Worm (Caenorhabditis elegans) whole organism, L4 larva: ENCODE results near the gene AC3.5.

Experiments used
- F10B5.3 ChIP-seq: sonication (generic microtip); optimal IDR thresholded peaks from 2 replicates; lab custom pipeline; 2016; ENCODE audit warnings: mild to moderate bottlenecking, missing genetic modification characterization, missing compliant biosample characterization
- T20F7.1 ChIP-seq: fragments of 200-800 bp; sonication (Bioruptor generic); optimal IDR thresholded peaks from 2 replicates; lab custom pipeline; 2018; ENCODE audit warnings: mild to moderate bottlenecking, missing genetic modification characterization, missing compliant biosample characterization
- T26A8.4 ChIP-seq: fragments of 200-800 bp; sonication (Bioruptor generic); IDR thresholded peaks from 2 replicates; pipeline ENCODE4 v1.3.6; 2022; ENCODE audit warnings: missing genetic modification characterization, missing compliant biosample characterization
- Y5F2A.4 ChIP-seq: fragments of 200-800 bp; sonication (Bioruptor generic); optimal IDR thresholded peaks from 2 replicates; lab custom pipeline; 2018; ENCODE audit warnings: mild to moderate bottlenecking, missing genetic modification characterization, missing compliant biosample characterization
- ZK546.5 ChIP-seq, 2 experiments: sonication (generic microtip); optimal IDR thresholded peaks; 2 replicates each; lab custom pipeline; 2017; ENCODE audit warnings: missing biosample characterization in 2 of 2, missing genetic modification characterization in 2 of 2
- aha-1 ChIP-seq: fragments of 150-350 bp; peaks from one replicate; lab custom pipeline; 2014; ENCODE audit warnings: missing biosample characterization, missing genetic modification characterization
- ama-1 ChIP-seq: fragments of 150-350 bp; optimal IDR thresholded peaks from 2 replicates; lab custom pipeline; 2014; ENCODE audit warnings: inconsistent platforms, mixed read lengths
- arid-1 ChIP-seq: fragments of 200-800 bp; sonication (Bioruptor generic); conservative IDR thresholded peaks from 2 replicates; pipeline ENCODE4 v1.3.6; 2022; ENCODE audit warnings: missing genetic modification reagents, missing genetic modification characterization, missing compliant biosample characterization
- ceh-20 ChIP-seq: fragments of 200-800 bp; sonication (Bioruptor generic); IDR thresholded peaks from 2 replicates; pipeline ENCODE4 v1.3.6; 2022; ENCODE audit warnings: missing genetic modification reagents, missing genetic modification characterization, missing compliant biosample characterization
- ceh-62 ChIP-seq: sonication (generic microtip); optimal IDR thresholded peaks from 2 replicates; lab custom pipeline; 2017; ENCODE audit warnings: missing biosample characterization, missing genetic modification characterization
- ceh-82 ChIP-seq: sonication (generic microtip); optimal IDR thresholded peaks from 2 replicates; lab custom pipeline; 2017; ENCODE audit warnings: missing biosample characterization, missing genetic modification characterization
- ces-1 ChIP-seq: fragments of 150-350 bp; sonication (generic microtip); optimal IDR thresholded peaks from 4 replicates; lab custom pipeline; 2014; ENCODE audit warnings: missing biosample characterization, missing genetic modification reagents, missing genetic modification characterization
- daf-16 ChIP-seq, 3 experiments: sonication (generic microtip); optimal IDR thresholded peaks; 2 replicates each; lab custom pipeline; 2016 to 2017; ENCODE audit warnings: missing genetic modification characterization in 3 of 3, missing genetic modification reagents in 3 of 3, mild to moderate bottlenecking in 2 of 3, missing compliant biosample characterization in 2 of 3, missing biosample characterization in 1 of 3, moderate library complexity in 1 of 3
- daf-8 ChIP-seq: fragments of 200-800 bp; sonication (Bioruptor generic); IDR thresholded peaks from 2 replicates; pipeline ENCODE4 v1.3.6; 2022; ENCODE audit warnings: missing genetic modification characterization, missing compliant biosample characterization
- dmd-6 ChIP-seq: fragments of 200-800 bp; sonication (Bioruptor generic); IDR thresholded peaks from 2 replicates; pipeline ENCODE4 v1.3.6; 2022; ENCODE audit warnings: missing genetic modification reagents, missing genetic modification characterization, missing compliant biosample characterization
- dmd-9 ChIP-seq: fragments of 200-800 bp; sonication (Bioruptor generic); IDR thresholded peaks from 2 replicates; pipeline ENCODE4 v1.3.6; 2022; ENCODE audit warnings: missing genetic modification reagents, missing genetic modification characterization, missing compliant biosample characterization
- duxl-1 ChIP-seq: sonication (generic microtip); optimal IDR thresholded peaks from 2 replicates; lab custom pipeline; 2016; ENCODE audit warnings: mild to moderate bottlenecking, missing genetic modification characterization, moderate library complexity, missing compliant biosample characterization; ENCODE audit not compliant: poor library complexity
- dve-1 ChIP-seq: sonication (generic microtip); optimal IDR thresholded peaks from 2 replicates; lab custom pipeline; 2017; ENCODE audit warnings: antibody characterized with exemption, mild to moderate bottlenecking, missing genetic modification characterization, missing compliant biosample characterization; ENCODE audit not compliant: insufficient read depth
- egl-43 ChIP-seq: fragments of 200-800 bp; sonication (Bioruptor generic); IDR thresholded peaks from 2 replicates; pipeline ENCODE4 v1.3.6; 2022; ENCODE audit warnings: missing genetic modification reagents, missing genetic modification characterization, missing compliant biosample characterization
- hif-1 ChIP-seq, 2 experiments: sonication (generic microtip); optimal IDR thresholded peaks; 2 replicates each; lab custom pipeline; 2016 to 2017; ENCODE audit warnings: missing compliant biosample characterization in 2 of 2, missing genetic modification characterization in 2 of 2, missing genetic modification reagents in 2 of 2, missing genotype in 2 of 2, mild to moderate bottlenecking in 1 of 2
- hlh-11 ChIP-seq: fragments of 200-800 bp; sonication (Bioruptor generic); optimal IDR thresholded peaks from 2 replicates; lab custom pipeline; 2018; ENCODE audit warnings: mild to moderate bottlenecking, missing genetic modification characterization, missing compliant biosample characterization
- lin-1 ChIP-seq: fragments of 200-800 bp; sonication (Bioruptor generic); IDR thresholded peaks from 2 replicates; pipeline ENCODE4 v1.3.6; 2022; ENCODE audit warnings: missing genetic modification reagents, missing genetic modification characterization, missing compliant biosample characterization
- lin-13 ChIP-seq: fragments of 150-350 bp; optimal IDR thresholded peaks from 2 replicates; lab custom pipeline; 2014; ENCODE audit warnings: missing biosample characterization, missing genetic modification reagents, missing genetic modification characterization
- lin-15B ChIP-seq: fragments of 150-350 bp; sonication (generic microtip); optimal IDR thresholded peaks from 3 replicates; lab custom pipeline; 2014; ENCODE audit warnings: missing biosample characterization, missing genetic modification characterization
- lin-39 ChIP-seq: fragments of 150-350 bp; optimal IDR thresholded peaks from 2 replicates; lab custom pipeline; 2014; ENCODE audit warnings: missing biosample characterization, missing genetic modification reagents, missing genetic modification characterization
- lir-3 ChIP-seq: sonication (generic microtip); optimal IDR thresholded peaks from 2 replicates; lab custom pipeline; 2016; ENCODE audit warnings: mild to moderate bottlenecking, missing genetic modification characterization, missing compliant biosample characterization
- lsy-2 ChIP-seq, 2 experiments: fragments of 150-350 bp in 1 of 2; sonication (generic microtip) in 1 of 2; optimal IDR thresholded peaks; 2 replicates each; lab custom pipeline; 2014 to 2017; ENCODE audit warnings: missing biosample characterization in 2 of 2, missing genetic modification characterization in 2 of 2
- madf-5 ChIP-seq, 2 experiments: fragments of 200-800 bp; sonication (Bioruptor generic); IDR thresholded peaks; 2 replicates each; pipeline ENCODE4 v1.3.6; 2022; ENCODE audit warnings: missing compliant biosample characterization in 2 of 2, missing genetic modification characterization in 2 of 2
- mdl-1 ChIP-seq, 2 experiments: fragments of 150-350 bp in 1 of 2; sonication (generic microtip) in 1 of 2; optimal IDR thresholded peaks; 2 replicates each; lab custom pipeline; 2014 to 2017; ENCODE audit warnings: missing biosample characterization in 2 of 2, missing genetic modification characterization in 2 of 2
- mxl-2 ChIP-seq: fragments of 200-800 bp; sonication (Bioruptor generic); conservative IDR thresholded peaks from 2 replicates; pipeline ENCODE4 v1.3.6; 2022; ENCODE audit warnings: missing genetic modification reagents, missing genetic modification characterization, missing compliant biosample characterization
- mxl-3 ChIP-seq: fragments of 200-800 bp; sonication (Bioruptor generic); optimal IDR thresholded peaks from 2 replicates; lab custom pipeline; 2018; ENCODE audit warnings: mild to moderate bottlenecking, missing genetic modification characterization, missing compliant biosample characterization
- nhr-25 ChIP-seq: sonication (generic microtip); optimal IDR thresholded peaks from 2 replicates; lab custom pipeline; 2017; ENCODE audit warnings: missing genetic modification characterization, mild to moderate bottlenecking, missing compliant biosample characterization, antibody characterized with exemption, moderate library complexity, borderline replicate concordance; ENCODE audit not compliant: insufficient read depth
- nhr-28 ChIP-seq: fragments of 150-350 bp; optimal IDR thresholded peaks from 2 replicates; lab custom pipeline; 2014; ENCODE audit warnings: missing biosample characterization, missing genetic modification characterization
- nhr-77 ChIP-seq: fragments of 150-350 bp; optimal IDR thresholded peaks from 2 replicates; lab custom pipeline; 2014; ENCODE audit warnings: missing biosample characterization, missing genetic modification characterization
- php-3 ChIP-seq: fragments of 200-800 bp; sonication (Bioruptor generic); IDR thresholded peaks from 2 replicates; pipeline ENCODE4 v1.3.6; 2022; ENCODE audit warnings: missing genetic modification reagents, missing genetic modification characterization, missing compliant biosample characterization
- snpc-1.2 ChIP-seq: fragments of 200-800 bp; sonication (Bioruptor generic); IDR thresholded peaks from 2 replicates; pipeline ENCODE4 v1.3.6; 2022; ENCODE audit warnings: missing genetic modification reagents, missing genetic modification characterization, missing compliant biosample characterization
- snpc-4 ChIP-seq: fragments of 150-350 bp; optimal IDR thresholded peaks from 2 replicates; lab custom pipeline; 2014; ENCODE audit warnings: missing biosample characterization, missing genetic modification characterization
- spr-1 ChIP-seq: sonication (generic microtip); optimal IDR thresholded peaks from 2 replicates; lab custom pipeline; 2016; ENCODE audit warnings: mild to moderate bottlenecking, missing genetic modification characterization, missing compliant biosample characterization
- spr-3 ChIP-seq: fragments of 200-800 bp; sonication (Bioruptor generic); optimal IDR thresholded peaks from 2 replicates; lab custom pipeline; 2018; ENCODE audit warnings: mild to moderate bottlenecking, missing genetic modification characterization, missing compliant biosample characterization
- tra-1 ChIP-seq: fragments of 200-800 bp; sonication (Bioruptor generic); IDR thresholded peaks from 2 replicates; pipeline ENCODE4 v1.3.6; 2022; ENCODE audit warnings: missing genetic modification reagents, missing genetic modification characterization, missing compliant biosample characterization
- unc-39 ChIP-seq: sonication (generic microtip); optimal IDR thresholded peaks from 2 replicates; lab custom pipeline; 2017; ENCODE audit warnings: missing biosample characterization, missing genetic modification characterization
- zfp-3 ChIP-seq: fragments of 200-800 bp; sonication (Bioruptor generic); conservative IDR thresholded peaks from 2 replicates; pipeline ENCODE4 v1.3.6; 2022; ENCODE audit warnings: missing genetic modification reagents, missing genetic modification characterization, missing compliant biosample characterization
- ztf-7 ChIP-seq: fragments of 150-350 bp; optimal IDR thresholded peaks from 2 replicates; lab custom pipeline; 2014; ENCODE audit warnings: missing biosample characterization, missing genetic modification characterization

AC3.5 gene

ce11 chrV:10357467-10357953 lies 30.8 kb upstream of the AC3.5 start, which contains the start of gene ceeh-2:
Gene ceeh-2 (minus strand): TSS chrV:10357903.
- TF ChIP-seq aha-1 (tag; lab: Kevin White, UChicago) (peak; percentile 33), T26A8.4 (no peak), ama-1 (lab: Kevin White, UChicago) (no peak), tra-1 (GFP tag; lab: Robert Waterston, UW) (no peak), lsy-2 (tag; optimal IDR thresholded peaks at IDR 0.05; lab: Kevin White, UChicago) (no peak), egl-43 (GFP tag; lab: Robert Waterston, UW) (no peak), nhr-77 (tag; lab: Kevin White, UChicago) (peak; percentile 28), unc-39 (tag; lab: Kevin White, UChicago) (no peak), dve-1 (peak; percentile 63), daf-16 (GFP tag; optimal IDR thresholded peaks at IDR 0.05; lab: Kevin White, UChicago) (no peak), daf-16 (tag; optimal IDR thresholded peaks at IDR 0.05; lab: Kevin White, UChicago) (peak; percentile 83), mdl-1 (tag; optimal IDR thresholded peaks at IDR 0.05; lab: Kevin White, UChicago) (peak in 1 of 2 experiments; percentile 32), dmd-6 (GFP tag; lab: Robert Waterston, UW) (peak; percentile 36; the same call in 1 of the 2 replicates), spr-3 (GFP tag; lab: Kevin White, UChicago) (no peak), lin-13 (GFP tag; lab: Kevin White, UChicago) (no peak), zfp-3 (GFP tag; lab: Robert Waterston, UW) (no peak), nhr-28 (peak; percentile 59), lir-3 (tag; lab: Kevin White, UChicago) (no peak), dmd-9 (GFP tag; lab: Robert Waterston, UW) (no peak), lin-1 (GFP tag; lab: Robert Waterston, UW) (no peak), T20F7.1 (GFP tag; lab: Kevin White, UChicago) (no peak), mxl-3 (GFP tag; lab: Kevin White, UChicago) (no peak), hlh-11 (tag; lab: Kevin White, UChicago) (peak; percentile 8), snpc-1.2 (GFP tag; lab: Robert Waterston, UW) (no peak)

ce11 chrV:10358238-10358637 lies 30.1 kb upstream of the AC3.5 start, which contains the start of gene ttll-15:
Gene ttll-15 (plus strand): TSS chrV:10358538.
- TF ChIP-seq snpc-4 (no peak), nhr-25 (no peak), php-3 (GFP tag; lab: Robert Waterston, UW) (no peak), T26A8.4 (no peak), ceh-62 (tag; lab: Kevin White, UChicago) (no peak)
- TF ChIP-seq, all 104 proteins: peak for 0

ce11 chrV:10360186-10360585 lies 28.1 kb upstream of the AC3.5 start:
- TF ChIP-seq ZK546.5 (tag; optimal IDR thresholded peaks at IDR 0.05; lab: Kevin White, UChicago) (no peak), aha-1 (tag; lab: Kevin White, UChicago) (peak; percentile 96)

ce11 chrV:10361830-10362397 lies 26.4 kb upstream of the AC3.5 start, which contains the start of gene cash-1:
Gene cash-1 (plus strand): TSS chrV:10362261.
- peak; percentile 29 for TF ChIP-seq nhr-77 (tag; lab: Kevin White, UChicago)
- no peak for TF ChIP-seq spr-1
- no peak for TF ChIP-seq lir-3 (tag; lab: Kevin White, UChicago)
- TF ChIP-seq Y5F2A.4 (GFP tag; lab: Kevin White, UChicago): no peak
- 0 out of 2 replicates have a peak, but pooled peaks have one; percentile 30 for TF ChIP-seq arid-1 (GFP tag; lab: Robert Waterston, UW)
- no peak for TF ChIP-seq madf-5 (GFP tag; IDR thresholded peaks at IDR 0.05; lab: Robert Waterston, UW)
- TF ChIP-seq ztf-7 (tag; lab: Kevin White, UChicago): peak; percentile 13
- no peak for TF ChIP-seq lin-15B (tag; lab: Kevin White, UChicago)
- TF ChIP-seq mxl-3 (GFP tag; lab: Kevin White, UChicago): peak; percentile 83
- no peak for TF ChIP-seq zfp-3 (GFP tag; lab: Robert Waterston, UW)
- no peak for TF ChIP-seq duxl-1 (tag; lab: Kevin White, UChicago)
- TF ChIP-seq snpc-1.2 (GFP tag; lab: Robert Waterston, UW): no peak
- TF ChIP-seq hlh-11 (tag; lab: Kevin White, UChicago): peak; percentile 75
- TF ChIP-seq mxl-2 (GFP tag; lab: Robert Waterston, UW): no peak
- TF ChIP-seq nhr-28: peak; percentile 38
- no peak for TF ChIP-seq lin-39
- peak; percentile 65 for TF ChIP-seq ces-1
- TF ChIP-seq F10B5.3 (tag; lab: Kevin White, UChicago): no peak
- TF ChIP-seq daf-8: no peak
- no peak for TF ChIP-seq snpc-4
- no peak for TF ChIP-seq ceh-20 (GFP tag; lab: Robert Waterston, UW)
- no peak for TF ChIP-seq tra-1 (GFP tag; lab: Robert Waterston, UW)
- no peak for TF ChIP-seq ceh-82 (tag; lab: Kevin White, UChicago)
- TF ChIP-seq hif-1 (tag; optimal IDR thresholded peaks at IDR 0.05; lab: Kevin White, UChicago): peak in 1 of 2 experiments; percentile 63
- no peak for TF ChIP-seq unc-39 (tag; lab: Kevin White, UChicago)
